Worm (Caenorhabditis elegans) whole organism, early embryonic: ENCODE data around the gene T05D4.2.

Experiments
- aly-1 ChIP-seq: sonication (generic microtip); optimal IDR thresholded peaks from 2 replicates; lab custom pipeline; 2016; ENCODE audit warnings: missing genetic modification characterization, missing compliant biosample characterization
- ama-1 ChIP-seq: fragments of 150-350 bp; optimal IDR thresholded peaks from 2 replicates; lab custom pipeline; 2014
- ceh-36 ChIP-seq: sonication (generic microtip); optimal IDR thresholded peaks from 2 replicates; lab custom pipeline; 2016; ENCODE audit warnings: missing genetic modification characterization, inconsistent platforms, missing compliant biosample characterization
- ets-7 ChIP-seq: sonication (generic microtip); optimal IDR thresholded peaks from 2 replicates; lab custom pipeline; 2016; ENCODE audit warnings: missing genotype, missing genetic modification characterization, missing compliant biosample characterization
- hmbx-1 ChIP-seq: sonication (generic microtip); optimal IDR thresholded peaks from 2 replicates; lab custom pipeline; 2016; ENCODE audit warnings: mild to moderate bottlenecking, missing genetic modification characterization, missing compliant biosample characterization
- hmg-4 ChIP-seq: fragments of 200-800 bp; sonication (Bioruptor generic); optimal IDR thresholded peaks from 2 replicates; lab custom pipeline; 2018; ENCODE audit warnings: mild to moderate bottlenecking, missing genetic modification characterization, missing compliant biosample characterization
- scrt-1 ChIP-seq: fragments of 200-800 bp; sonication (Bioruptor generic); IDR thresholded peaks from 2 replicates; pipeline ENCODE4 v1.3.6; 2022; ENCODE audit warnings: missing genetic modification characterization, missing compliant biosample characterization

- TF ChIP-seq ceh-36 (no peak), hmg-4 (GFP tag; lab: Kevin White, UChicago) (no peak), ama-1 (lab: Kevin White, UChicago) (no peak), scrt-1 (no peak), aly-1 (tag; lab: Kevin White, UChicago) (no peak), ets-7 (tag; lab: Kevin White, UChicago) (no peak), hmbx-1 (no peak)
Observed at ce11 chrIII:13580076-13580475, 17.2 kb upstream of the T05D4.2 start.
